Fruit fly (Drosophila melanogaster): ENCODE results near the gene wake.

Gene wake

dm6 chr3R:22686336-22686874, 46.8 kb downstream of the wake start, which contains the start of the genes Gclm and CG17625 (continued):
- TF ChIP-seq Awh (GFP tag; IDR thresholded peaks at IDR 0.05) = peak; percentile 41; the same call in 1 of the 2 replicates
- TF ChIP-seq CG6175 (GFP tag; IDR thresholded peaks at IDR 0.05) = no peak
- TF ChIP-seq CG3847 (GFP tag; IDR thresholded peaks at IDR 0.05) = peak; percentile 48
- TF ChIP-seq cad (GFP tag; optimal IDR thresholded peaks at IDR 0.05) = no peak
- peak; percentile 15 for TF ChIP-seq zen (tag; optimal IDR thresholded peaks at IDR 0.05)
- peak; percentile 90 for TF ChIP-seq CG10267 (tag; optimal IDR thresholded peaks at IDR 0.05)
- peak; percentile 74 for TF ChIP-seq ci (GFP tag; IDR thresholded peaks at IDR 0.05)
- peak; percentile 35; the same call in 1 of the 2 replicates for TF ChIP-seq ssp (GFP tag; IDR thresholded peaks at IDR 0.05)
- peak; percentile 32 for TF ChIP-seq Sox100B (GFP tag; optimal IDR thresholded peaks at IDR 0.05)
- TF ChIP-seq sisA (GFP tag; IDR thresholded peaks at IDR 0.05) = peak; percentile 22; the same call in 1 of the 2 replicates
- TF ChIP-seq Hey (tag; optimal IDR thresholded peaks at IDR 0.05) = peak; percentile 41
- TF ChIP-seq Xrp1 (GFP tag; IDR thresholded peaks at IDR 0.05) = peak; percentile 65; the same call in 1 of the 2 replicates
- TF ChIP-seq TFAM (GFP tag; optimal IDR thresholded peaks at IDR 0.05) = no peak
- TF ChIP-seq CG16813 (GFP tag; IDR thresholded peaks at IDR 0.05; ENCODE audit: partially characterized antibody) = peak; percentile 75
- no peak for TF ChIP-seq CG11696 (GFP tag; IDR thresholded peaks at IDR 0.05)
- no peak for TF ChIP-seq CG5180 (GFP tag; optimal IDR thresholded peaks at IDR 0.05)
- peak; percentile 85 for TF ChIP-seq Dbx (GFP tag; IDR thresholded peaks at IDR 0.05)
- peak; percentile 28 for TF ChIP-seq CG13775 (GFP tag; optimal IDR thresholded peaks at IDR 0.05)
- TF ChIP-seq CG4730 (GFP tag; IDR thresholded peaks at IDR 0.05) = no peak
- no peak for TF ChIP-seq gcm2 (GFP tag; optimal IDR thresholded peaks at IDR 0.05)
- peak; percentile 14; the same call in 1 of the 3 replicates for TF ChIP-seq ken (GFP tag; IDR thresholded peaks at IDR 0.05)
- no peak for TF ChIP-seq CG15011 (GFP tag; optimal IDR thresholded peaks at IDR 0.05)
- peak; percentile 61; the same call in 1 of the 3 replicates for TF ChIP-seq CG2199 (GFP tag; IDR thresholded peaks at IDR 0.05)
- 0 out of 3 replicates have a peak, but pooled peaks have one; percentile 36 for TF ChIP-seq CG11560 (tag; IDR thresholded peaks at IDR 0.05)
- peak; percentile 31 for TF ChIP-seq CG10543 (GFP tag; optimal IDR thresholded peaks at IDR 0.05)
- peak; percentile 38 for TF ChIP-seq tna (GFP tag; IDR thresholded peaks at IDR 0.05; ENCODE audit: partially characterized antibody)
- TF ChIP-seq CG6813 (GFP tag; optimal IDR thresholded peaks at IDR 0.05) = peak; percentile 43
- peak; percentile 57 for TF ChIP-seq lilli (GFP tag; optimal IDR thresholded peaks at IDR 0.05)
- TF ChIP-seq HLH54F (GFP tag; optimal IDR thresholded peaks at IDR 0.05) = peak; percentile 49
- peak; percentile 50 for TF ChIP-seq lab (GFP tag; optimal IDR thresholded peaks at IDR 0.05)
- TF ChIP-seq CG10979 (tag; optimal IDR thresholded peaks at IDR 0.05) = peak; percentile 36
- TF ChIP-seq Spps (tag; optimal IDR thresholded peaks at IDR 0.05) = no peak
- peak; percentile 42 for TF ChIP-seq unpg (GFP tag; optimal IDR thresholded peaks at IDR 0.05)
- TF ChIP-seq ro (GFP tag; IDR thresholded peaks at IDR 0.05) = no peak
- TF ChIP-seq gfzf (GFP tag; optimal IDR thresholded peaks at IDR 0.05) = peak; percentile 9
- peak; percentile 26 for TF ChIP-seq CG13624 (GFP tag; optimal IDR thresholded peaks at IDR 0.05)
- no peak for TF ChIP-seq Oli (tag; optimal IDR thresholded peaks at IDR 0.05)
- TF ChIP-seq sima (GFP tag; optimal IDR thresholded peaks at IDR 0.05) = no peak
- TF ChIP-seq bcd (GFP tag; optimal IDR thresholded peaks at IDR 0.05) = peak; percentile 4
- TF ChIP-seq Nf-YA (GFP tag; IDR thresholded peaks at IDR 0.05) = no peak
- TF ChIP-seq CG31224 (GFP tag; IDR thresholded peaks at IDR 0.05) = 0 out of 2 replicates have a peak, but pooled peaks have one; percentile 16
- peak; percentile 59 for TF ChIP-seq CG6854 (GFP tag; optimal IDR thresholded peaks at IDR 0.05)
- 0 out of 2 replicates have a peak, but pooled peaks have one; percentile 10 for TF ChIP-seq toy (GFP tag; IDR thresholded peaks at IDR 0.05)
- TF ChIP-seq jumu (GFP tag; optimal IDR thresholded peaks at IDR 0.05) = peak; percentile 3
- peak; percentile 63 for TF ChIP-seq CG18599 (GFP tag; optimal IDR thresholded peaks at IDR 0.05)
- no peak for TF ChIP-seq tx (GFP tag; optimal IDR thresholded peaks at IDR 0.05)
- no peak for TF ChIP-seq gt (GFP tag; IDR thresholded peaks at IDR 0.05)
- peak; percentile 66 for TF ChIP-seq CG6765 (GFP tag; optimal IDR thresholded peaks at IDR 0.05)
- no peak for TF ChIP-seq CG1529 (GFP tag; optimal IDR thresholded peaks at IDR 0.05)
- no peak for TF ChIP-seq tll (GFP tag; optimal IDR thresholded peaks at IDR 0.05)
